Fruit fly (Drosophila melanogaster) whole organism, wandering third instar larva: ENCODE results near the gene CG46467.

Experiments
- Hr78 ChIP-seq: fragments of >200 bp; optimal IDR thresholded peaks from 2 replicates; lab custom pipeline; 2017; ENCODE audit warnings: missing biosample characterization, missing genetic modification characterization
- Mio ChIP-seq: sonication (Bioruptor generic); optimal IDR thresholded peaks from 2 replicates; lab custom pipeline; 2016; ENCODE audit warnings: missing biosample characterization, missing genetic modification characterization
- Myc ChIP-seq: fragments of >200 bp; optimal IDR thresholded peaks from 2 replicates; lab custom pipeline; 2017
- OdsH ChIP-seq: fragments of 200-800 bp; sonication (Bioruptor generic); optimal IDR thresholded peaks from 2 replicates; lab custom pipeline; 2016; ENCODE audit warnings: missing biosample characterization, mild to moderate bottlenecking, missing genetic modification characterization

dm6 chr3R:9882019-9882418, 7.5 kb downstream of the CG46467 start:
- TF ChIP-seq Hr78 (GFP tag; lab: Kevin White, UChicago) (no peak), Mio (GFP tag; lab: Kevin White, UChicago) (no peak), Myc (lab: Kevin White, UChicago) (no peak), OdsH (GFP tag; lab: Kevin White, UChicago) (no peak)
